Worm (Caenorhabditis elegans): ENCODE measurements around the gene copb-2.

DNA sequence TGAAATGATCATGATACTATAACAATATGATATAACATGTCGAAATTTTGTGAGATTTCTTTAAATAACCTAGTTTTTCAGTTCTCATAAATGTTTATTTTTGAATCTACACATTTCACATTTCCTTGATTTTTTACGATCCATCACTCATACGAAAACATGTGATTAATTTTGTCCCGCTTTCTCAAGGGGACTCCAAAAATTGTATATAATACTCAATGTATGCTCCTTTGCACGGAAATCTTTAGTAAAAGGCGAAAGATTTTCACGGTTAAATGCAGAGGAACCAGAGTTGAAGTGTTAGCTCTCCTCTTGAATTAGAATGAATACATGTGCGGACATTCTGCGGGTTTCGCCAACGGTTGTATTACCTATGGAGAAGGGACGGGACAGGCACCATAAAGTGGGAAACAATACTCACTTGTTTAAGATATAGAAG is 4.8 kb downstream of the copb-2 start:
- TF ChIP-seq hmbx-1 (tag; optimal IDR thresholded peaks at IDR 0.05) (no peak), ama-1 (optimal IDR thresholded peaks at IDR 0.05) (no peak), ets-7 (tag; optimal IDR thresholded peaks at IDR 0.05) (no peak), ceh-36 (tag; optimal IDR thresholded peaks at IDR 0.05) (no peak), tbx-11 (GFP tag; IDR thresholded peaks at IDR 0.05) (no peak)

All from whole organism, early embryonic.